Fruit fly (Drosophila melanogaster) whole organism, embryonic: ENCODE measurements around the gene tai.

Experiments
- B-H1 ChIP-seq: fragments of 200-800 bp; sonication (Bioruptor generic); IDR thresholded peaks from 3 replicates; pipeline ENCODE4 v1.3.6; 2022; ENCODE audit warnings: missing biosample characterization, missing genetic modification characterization
- CG10209 ChIP-seq: fragments of 200-800 bp; sonication (Bioruptor generic); optimal IDR thresholded peaks from 3 replicates; lab custom pipeline; 2017; ENCODE audit warnings: missing biosample characterization, mild to moderate bottlenecking, missing genetic modification characterization, missing genetic modification reagents
- CG1024 ChIP-seq: fragments of 200-800 bp; sonication (Bioruptor generic); IDR thresholded peaks from 2 replicates; pipeline ENCODE4 v1.3.6; 2022; ENCODE audit warnings: missing biosample characterization, missing genetic modification characterization
- CG11093 ChIP-seq: fragments of 200-800 bp; sonication (Bioruptor generic); IDR thresholded peaks from 3 replicates; pipeline ENCODE4 v1.3.6; 2022; ENCODE audit warnings: missing biosample characterization, missing genetic modification characterization
- CG11695 ChIP-seq: fragments of 200-800 bp; sonication (Bioruptor generic); IDR thresholded peaks from 3 replicates; pipeline ENCODE4 v1.3.6; 2022; ENCODE audit warnings: missing biosample characterization, missing genetic modification characterization
- CG15073 ChIP-seq: fragments of 200-800 bp; sonication (Bioruptor generic); optimal IDR thresholded peaks from 2 replicates; lab custom pipeline; 2016; ENCODE audit warnings: missing biosample characterization, missing genetic modification characterization
- CG15269 ChIP-seq: fragments of 200-800 bp; sonication (Bioruptor generic); optimal IDR thresholded peaks from 2 replicates; lab custom pipeline; 2018; ENCODE audit warnings: missing biosample characterization, mild to moderate bottlenecking, missing genetic modification characterization, moderate library complexity
- CG17361 ChIP-seq: fragments of 200-800 bp; sonication (Bioruptor generic); IDR thresholded peaks from 3 replicates; pipeline ENCODE4 v1.3.6; 2022; ENCODE audit warnings: missing biosample characterization, missing genetic modification characterization
- CG17568 ChIP-seq: fragments of 200-800 bp; sonication (Bioruptor generic); optimal IDR thresholded peaks from 2 replicates; lab custom pipeline; 2018; ENCODE audit warnings: missing biosample characterization, mild to moderate bottlenecking, missing genetic modification characterization, moderate library complexity
- CG1832 ChIP-seq: fragments of 200-800 bp; sonication (Bioruptor generic); optimal IDR thresholded peaks from 2 replicates; lab custom pipeline; 2017; ENCODE audit warnings: missing biosample characterization, mild to moderate bottlenecking, missing genetic modification characterization, inconsistent platforms
- CG31388 ChIP-seq: fragments of 200-800 bp; sonication (Bioruptor generic); optimal IDR thresholded peaks from 2 replicates; lab custom pipeline; 2016; ENCODE audit warnings: missing biosample characterization, missing genetic modification characterization
- CG32772 ChIP-seq: fragments of 200-800 bp; sonication (Bioruptor generic); IDR thresholded peaks from 2 replicates; pipeline ENCODE4 v1.3.6; 2022; ENCODE audit warnings: missing biosample characterization, missing genetic modification characterization
- CG33213 ChIP-seq: fragments of 200-800 bp; sonication (Bioruptor generic); optimal IDR thresholded peaks from 3 replicates; lab custom pipeline; 2016; ENCODE audit warnings: missing biosample characterization, missing genetic modification characterization
- CG42726 ChIP-seq: fragments of 200-800 bp; sonication (Bioruptor generic); IDR thresholded peaks from 2 replicates; pipeline ENCODE4 v1.3.6; 2022; ENCODE audit warnings: missing biosample characterization, missing genetic modification characterization; ENCODE audit not compliant: partially characterized antibody
- CG4360 ChIP-seq: fragments of 200-800 bp; sonication (Bioruptor generic); IDR thresholded peaks from 2 replicates; pipeline ENCODE4 v1.3.6; 2022; ENCODE audit warnings: missing biosample characterization, missing genetic modification characterization
- CG5180 ChIP-seq: fragments of 200-800 bp; sonication (Bioruptor generic); optimal IDR thresholded peaks from 3 replicates; lab custom pipeline; 2017; ENCODE audit warnings: missing biosample characterization, missing genetic modification characterization, mild to moderate bottlenecking, moderate library complexity, missing genetic modification reagents
- CG6683 ChIP-seq: fragments of 200-800 bp; sonication (Bioruptor generic); optimal IDR thresholded peaks from 2 replicates; lab custom pipeline; 2017; ENCODE audit warnings: missing biosample characterization, mild to moderate bottlenecking, missing genetic modification characterization, missing genetic modification reagents
- CG7786 ChIP-seq: fragments of 200-800 bp; sonication (Bioruptor generic); optimal IDR thresholded peaks from 2 replicates; lab custom pipeline; 2016; ENCODE audit warnings: missing biosample characterization, missing genetic modification characterization
- CG7928 ChIP-seq: fragments of 200-800 bp; sonication (Bioruptor generic); optimal IDR thresholded peaks from 2 replicates; lab custom pipeline; 2017; ENCODE audit warnings: missing biosample characterization, mild to moderate bottlenecking, missing genetic modification characterization
- CG9876 ChIP-seq: fragments of 200-800 bp; sonication (Bioruptor generic); optimal IDR thresholded peaks from 2 replicates; lab custom pipeline; 2016; ENCODE audit warnings: missing biosample characterization, missing genetic modification characterization
- CG9932 ChIP-seq: fragments of 200-800 bp; sonication (Bioruptor generic); IDR thresholded peaks from 2 replicates; pipeline ENCODE4 v1.3.6; 2022; ENCODE audit warnings: missing biosample characterization, missing genetic modification characterization
- CTCF ChIP-seq: fragments of 200-800 bp; sonication (Bioruptor generic); optimal IDR thresholded peaks from 2 replicates; lab custom pipeline; 2017; ENCODE audit warnings: missing biosample characterization, mild to moderate bottlenecking, missing genetic modification characterization, moderate library complexity
- Doc2 ChIP-seq: fragments of 200-800 bp; sonication (Bioruptor generic); IDR thresholded peaks from 2 replicates; pipeline ENCODE4 v1.3.6; 2022; ENCODE audit warnings: missing biosample characterization, missing genetic modification characterization
- Dref ChIP-seq: fragments of 200-800 bp; sonication (Bioruptor generic); IDR thresholded peaks from 2 replicates; pipeline ENCODE4 v1.3.6; 2022; ENCODE audit warnings: missing biosample characterization, missing genetic modification characterization
- Drgx ChIP-seq: fragments of 200-800 bp; sonication (Bioruptor generic); IDR thresholded peaks from 2 replicates; pipeline ENCODE4 v1.3.6; 2022; ENCODE audit warnings: missing biosample characterization, missing genetic modification characterization
- Elba2 ChIP-seq: fragments of 200-800 bp; sonication (Bioruptor generic); optimal IDR thresholded peaks from 3 replicates; lab custom pipeline; 2016; ENCODE audit warnings: missing biosample characterization, missing genetic modification characterization
- HLH3B ChIP-seq: fragments of 200-800 bp; sonication (Bioruptor generic); IDR thresholded peaks from 2 replicates; pipeline ENCODE4 v1.3.6; 2022; ENCODE audit warnings: missing biosample characterization, missing genetic modification characterization
- Myb ChIP-seq: fragments of 200-800 bp; sonication (Bioruptor generic); optimal IDR thresholded peaks from 2 replicates; lab custom pipeline; 2016; ENCODE audit warnings: missing biosample characterization, missing genetic modification characterization
- NC2β ChIP-seq: fragments of 200-800 bp; sonication (Bioruptor generic); optimal IDR thresholded peaks from 2 replicates; lab custom pipeline; 2016; ENCODE audit warnings: missing biosample characterization, missing genetic modification characterization
- Oli ChIP-seq: fragments of 200-800 bp; sonication (Bioruptor generic); optimal IDR thresholded peaks from 2 replicates; lab custom pipeline; 2018; ENCODE audit warnings: missing biosample characterization, mild to moderate bottlenecking, missing genetic modification characterization, moderate library complexity
- Poxn ChIP-seq: fragments of 200-800 bp; sonication (Bioruptor generic); IDR thresholded peaks from 2 replicates; pipeline ENCODE4 v1.3.6; 2022; ENCODE audit warnings: missing biosample characterization, missing genetic modification characterization
- al ChIP-seq: fragments of 200-800 bp; sonication (Bioruptor generic); IDR thresholded peaks from 2 replicates; pipeline ENCODE4 v1.3.6; 2022; ENCODE audit warnings: missing biosample characterization, missing genetic modification characterization
- ase ChIP-seq: fragments of 200-800 bp; sonication (Bioruptor generic); IDR thresholded peaks from 3 replicates; pipeline ENCODE4 v1.3.6; 2022; ENCODE audit warnings: missing biosample characterization, missing genetic modification characterization
- az2 ChIP-seq: fragments of 200-800 bp; sonication (Bioruptor generic); optimal IDR thresholded peaks from 3 replicates; lab custom pipeline; 2016; ENCODE audit warnings: missing biosample characterization, missing genetic modification characterization
- bowl ChIP-seq: fragments of 200-800 bp; sonication (Bioruptor generic); IDR thresholded peaks from 2 replicates; pipeline ENCODE4 v1.3.6; 2022; ENCODE audit warnings: missing biosample characterization, missing genetic modification characterization
- cg ChIP-seq: fragments of 200-800 bp; sonication (Bioruptor generic); optimal IDR thresholded peaks from 3 replicates; lab custom pipeline; 2019; ENCODE audit warnings: missing biosample characterization, mild to moderate bottlenecking, missing genetic modification characterization, moderate library complexity
- dpn ChIP-seq, 2 experiments: fragments of 200-800 bp; sonication (Bioruptor generic); optimal IDR thresholded peaks; 3 replicates each; lab custom pipeline; 2016; ENCODE audit warnings: missing biosample characterization in 2 of 2, missing genetic modification characterization in 2 of 2
- gfzf ChIP-seq: fragments of 200-800 bp; sonication (Bioruptor generic); optimal IDR thresholded peaks from 2 replicates; lab custom pipeline; 2016; ENCODE audit warnings: missing biosample characterization, mild to moderate bottlenecking, missing genetic modification characterization, moderate library complexity
- ind ChIP-seq: fragments of 200-800 bp; sonication (Bioruptor generic); optimal IDR thresholded peaks from 3 replicates; lab custom pipeline; 2016; ENCODE audit warnings: missing biosample characterization, missing genetic modification characterization
- kah ChIP-seq: fragments of 200-800 bp; sonication (Bioruptor generic); optimal IDR thresholded peaks from 2 replicates; lab custom pipeline; 2018; ENCODE audit warnings: missing biosample characterization, mild to moderate bottlenecking, missing genetic modification characterization
- nerfin-1 ChIP-seq: fragments of 200-800 bp; sonication (Bioruptor generic); optimal IDR thresholded peaks from 3 replicates; lab custom pipeline; 2019; ENCODE audit warnings: missing biosample characterization, mild to moderate bottlenecking, missing genetic modification characterization, moderate library complexity
- rib ChIP-seq: fragments of 200-800 bp; sonication (Bioruptor generic); IDR thresholded peaks from 2 replicates; pipeline ENCODE4 v1.3.6; 2022; ENCODE audit warnings: missing biosample characterization, missing genetic modification characterization
- sd ChIP-seq: fragments of 200-800 bp; sonication (Bioruptor generic); optimal IDR thresholded peaks from 3 replicates; lab custom pipeline; 2018; ENCODE audit warnings: missing biosample characterization, mild to moderate bottlenecking, missing genetic modification characterization, moderate library complexity
- slbo ChIP-seq: fragments of 200-800 bp; sonication (Bioruptor generic); IDR thresholded peaks from 2 replicates; pipeline ENCODE4 v1.3.6; 2022; ENCODE audit warnings: missing biosample characterization, missing genetic modification characterization
- sr ChIP-seq: fragments of 200-800 bp; sonication (Bioruptor generic); IDR thresholded peaks from 3 replicates; pipeline ENCODE4 v1.3.6; 2022; ENCODE audit warnings: missing biosample characterization, missing genetic modification characterization
- tgo ChIP-seq: fragments of 200-800 bp; sonication (Bioruptor generic); IDR thresholded peaks from 3 replicates; pipeline ENCODE4 v1.3.6; 2022; ENCODE audit warnings: missing biosample characterization, missing genetic modification characterization
- tll ChIP-seq, 2 experiments: fragments of 200-800 bp in 1 of 2; fragments of >200 bp in 1 of 2; sonication (Bioruptor generic) in 1 of 2; optimal IDR thresholded peaks; 2 replicates each; lab custom pipeline; 2017 to 2019; ENCODE audit warnings: missing biosample characterization in 2 of 2, missing genetic modification characterization in 2 of 2, mild to moderate bottlenecking in 1 of 2, moderate library complexity in 1 of 2
- ttk ChIP-seq: fragments of 200-800 bp; sonication (Bioruptor generic); IDR thresholded peaks from 2 replicates; pipeline ENCODE4 v2.1.2; 2022; ENCODE audit warnings: missing biosample characterization, missing genetic modification characterization
- unpg ChIP-seq: fragments of 200-800 bp; sonication (Bioruptor generic); optimal IDR thresholded peaks from 3 replicates; lab custom pipeline; 2018; ENCODE audit warnings: missing biosample characterization, mild to moderate bottlenecking, missing genetic modification characterization, moderate library complexity
- z ChIP-seq: fragments of 200-800 bp; sonication (Bioruptor generic); IDR thresholded peaks from 3 replicates; pipeline ENCODE4 v1.3.6; 2022; ENCODE audit warnings: missing biosample characterization, missing genetic modification characterization
- zf30C ChIP-seq: fragments of 200-800 bp; sonication (Bioruptor generic); optimal IDR thresholded peaks from 3 replicates; lab custom pipeline; 2018; ENCODE audit warnings: missing biosample characterization, mild to moderate bottlenecking, missing genetic modification characterization

Gene tai

dm6 chr2L:9224364-9225019 lies 57.9 kb downstream of the tai start (continued):
- TF ChIP-seq bowl (peak; percentile 73; the same call in 1 of the 2 replicates), HLH3B (GFP tag; lab: Robert Waterston, UW) (peak; percentile 78), Myb (GFP tag; lab: Kevin White, UChicago) (no peak), ttk (GFP tag; lab: Robert Waterston, UW) (peak; percentile 79), z (GFP tag; lab: Robert Waterston, UW) (0 out of 3 replicates have a peak, but pooled peaks have one; percentile 56), CG9932 (GFP tag; lab: Robert Waterston, UW) (peak; percentile 65), sr (peak; percentile 50; the same call in 1 of the 3 replicates), B-H1 (GFP tag; lab: Robert Waterston, UW) (peak; percentile 62), tll (GFP tag; optimal IDR thresholded peaks at IDR 0.05; lab: Kevin White, UChicago) (no peak), CG10209 (peak; percentile 56), Dref (no peak), CG42726 (GFP tag; lab: Robert Waterston, UW) (no peak), NC2β (no peak), CG5180 (no peak), ind (GFP tag; lab: Kevin White, UChicago) (peak; percentile 33), slbo (GFP tag; lab: Robert Waterston, UW) (peak; percentile 79), gfzf (GFP tag; lab: Kevin White, UChicago) (no peak), CG7928 (GFP tag; lab: Kevin White, UChicago) (no peak), CG6683 (GFP tag; lab: Kevin White, UChicago) (no peak), Poxn (GFP tag; lab: Robert Waterston, UW) (0 out of 2 replicates have a peak, but pooled peaks have one; percentile 40), CG17568 (GFP tag; lab: Kevin White, UChicago) (no peak), sd (tag; lab: Kevin White, UChicago) (no peak), CG11093 (GFP tag; lab: Robert Waterston, UW) (peak; percentile 53; the same call in 1 of the 3 replicates), rib (GFP tag; lab: Robert Waterston, UW) (no peak), cg (GFP tag; lab: Kevin White, UChicago) (peak; percentile 10), Drgx (peak; percentile 71), Oli (tag; lab: Kevin White, UChicago) (peak; percentile 48), unpg (GFP tag; lab: Kevin White, UChicago) (peak; percentile 26), CG15269 (peak; percentile 20), CG1024 (GFP tag; lab: Robert Waterston, UW) (0 out of 2 replicates have a peak, but pooled peaks have one; percentile 7), nerfin-1 (no peak), CG32772 (GFP tag; lab: Robert Waterston, UW) (peak; percentile 72), CG15073 (GFP tag; lab: Kevin White, UChicago) (no peak), CG31388 (no peak), Elba2 (no peak), CG9876 (GFP tag; lab: Kevin White, UChicago) (no peak), al (GFP tag; lab: Robert Waterston, UW) (peak; percentile 53), ase (GFP tag; lab: Robert Waterston, UW) (peak; percentile 65; the same call in 1 of the 3 replicates), CG1832 (GFP tag; lab: Kevin White, UChicago) (no peak), CG17361 (GFP tag; lab: Robert Waterston, UW) (no peak), az2 (peak; percentile 17), dpn (GFP tag; optimal IDR thresholded peaks at IDR 0.05; lab: Kevin White, UChicago) (peak; percentile 34 to 38), CG7786 (no peak), Doc2 (GFP tag; lab: Robert Waterston, UW) (no peak), tgo (peak; percentile 83), kah (GFP tag; lab: Kevin White, UChicago) (no peak), CG4360 (GFP tag; lab: Robert Waterston, UW) (peak; percentile 11; the same call in 1 of the 2 replicates), CG33213 (no peak), CTCF (GFP tag; lab: Kevin White, UChicago) (no peak), zf30C (no peak), CG11695 (GFP tag; lab: Robert Waterston, UW) (peak; percentile 64)
